Fruit fly (Drosophila melanogaster): ENCODE results near the gene CG32512.

The CG32512 gene

dm6 chrX:21027929-21028575 lies 39.3 kb downstream of the CG32512 start, which contains the start of gene CG1532 (continued):
- TF ChIP-seq wdn (GFP tag; IDR thresholded peaks at IDR 0.05) = no peak

dm6 chrX:21025788-21026187 lies 41.6 kb downstream of the CG32512 start, which contains the start of gene r-cup:
TSS of gene r-cup (minus strand) at chrX:21025888.
- TF ChIP-seq Stat92E (GFP tag; optimal IDR thresholded peaks at IDR 0.05) (no peak), odd (GFP tag; optimal IDR thresholded peaks at IDR 0.05) (no peak), tna (GFP tag; IDR thresholded peaks at IDR 0.05; ENCODE audit: partially characterized antibody) (no peak), ems (GFP tag; optimal IDR thresholded peaks at IDR 0.05) (no peak), gcm (GFP tag; optimal IDR thresholded peaks at IDR 0.05) (no peak)

- no peak for TF ChIP-seq Chrac-16 (GFP tag; optimal IDR thresholded peaks at IDR 0.05)
- TF ChIP-seq CTCF (GFP tag; optimal IDR thresholded peaks at IDR 0.05) = peak; percentile 67
- peak; percentile 12 for TF ChIP-seq sens (GFP tag)
- peak; percentile 8 for TF ChIP-seq CG1529 (GFP tag; optimal IDR thresholded peaks at IDR 0.05)
- peak; percentile 82 for TF ChIP-seq Ets65A (GFP tag)
Observed at dm6 chrX:21017568-21017967, 49.8 kb downstream of the CG32512 start.

All from whole organism, embryonic.